Worm (Caenorhabditis elegans) whole organism, young adult: ENCODE data around the gene emb-9.

ENCODE experiments used
- B0035.1 ChIP-seq: sonication (generic microtip); optimal IDR thresholded peaks from 2 replicates; lab custom pipeline; 2016; ENCODE audit warnings: missing genetic modification characterization, mild to moderate bottlenecking, missing compliant biosample characterization, missing genotype, missing genetic modification reagents
- F10E7.11 ChIP-seq: sonication (generic microtip); optimal IDR thresholded peaks from 2 replicates; lab custom pipeline; 2017; ENCODE audit warnings: mild to moderate bottlenecking, missing genetic modification characterization, moderate library complexity, missing compliant biosample characterization
- F22D6.2 ChIP-seq: sonication (generic microtip); optimal IDR thresholded peaks from 2 replicates; lab custom pipeline; 2016; ENCODE audit warnings: mild to moderate bottlenecking, missing genetic modification characterization, missing compliant biosample characterization
- F33H1.4 ChIP-seq: fragments of 200-800 bp; sonication (Bioruptor generic); IDR thresholded peaks from 2 replicates; pipeline ENCODE4 v1.3.6; 2022; ENCODE audit warnings: missing genetic modification reagents, missing genetic modification characterization, missing compliant biosample characterization
- F57C9.4 ChIP-seq: sonication (generic microtip); optimal IDR thresholded peaks from 2 replicates; lab custom pipeline; 2017; ENCODE audit warnings: mild to moderate bottlenecking, missing genetic modification characterization, missing compliant biosample characterization
- Y79H2A.3 ChIP-seq: fragments of 200-800 bp; sonication (Bioruptor generic); conservative IDR thresholded peaks from 2 replicates; pipeline ENCODE4 v1.3.6; 2022; ENCODE audit warnings: missing genetic modification reagents, missing genetic modification characterization, missing compliant biosample characterization
- ZK185.1 ChIP-seq: sonication (generic microtip); optimal IDR thresholded peaks from 2 replicates; lab custom pipeline; 2016; ENCODE audit warnings: mild to moderate bottlenecking, missing genetic modification characterization, missing compliant biosample characterization; ENCODE audit not compliant: poor library complexity, severe bottlenecking
- aptf-3 ChIP-seq: fragments of 200-800 bp; sonication (Bioruptor generic); IDR thresholded peaks from 2 replicates; pipeline ENCODE4 v1.3.6; 2022; ENCODE audit warnings: missing genetic modification characterization, missing compliant biosample characterization
- atf-7 ChIP-seq: sonication (generic microtip); optimal IDR thresholded peaks from 2 replicates; lab custom pipeline; 2017; ENCODE audit warnings: mild to moderate bottlenecking, missing genetic modification characterization, missing compliant biosample characterization
- attf-6 ChIP-seq: fragments of 200-800 bp; sonication (Bioruptor generic); IDR thresholded peaks from 2 replicates; pipeline ENCODE4 v1.3.6; 2022; ENCODE audit warnings: missing genetic modification reagents, missing genetic modification characterization, missing compliant biosample characterization
- cebp-2 ChIP-seq: fragments of 200-800 bp; sonication (Bioruptor generic); IDR thresholded peaks from 2 replicates; pipeline ENCODE4 v1.3.6; 2022; ENCODE audit warnings: missing genetic modification characterization, missing compliant biosample characterization
- ceh-27 ChIP-seq: fragments of 200-800 bp; sonication (Bioruptor generic); optimal IDR thresholded peaks from 2 replicates; lab custom pipeline; 2018; ENCODE audit warnings: mild to moderate bottlenecking, missing genetic modification characterization, moderate library complexity, missing compliant biosample characterization
- die-1 ChIP-seq: sonication (generic microtip); optimal IDR thresholded peaks from 2 replicates; lab custom pipeline; 2016; ENCODE audit warnings: missing genotype, mild to moderate bottlenecking, missing genetic modification characterization, missing compliant biosample characterization
- efl-1 ChIP-seq: fragments of 150-350 bp; optimal IDR thresholded peaks from 2 replicates; lab custom pipeline; 2014; ENCODE audit warnings: missing biosample characterization, missing genetic modification reagents, missing genetic modification characterization
- him-1 ChIP-seq: sonication (generic microtip); optimal IDR thresholded peaks from 2 replicates; lab custom pipeline; 2016; ENCODE audit warnings: missing genotype, missing genetic modification reagents, missing genetic modification characterization, missing compliant biosample characterization
- hlh-12 ChIP-seq: sonication (generic microtip); optimal IDR thresholded peaks from 2 replicates; lab custom pipeline; 2016; ENCODE audit warnings: missing genetic modification characterization, missing compliant biosample characterization
- hmg-1.2 ChIP-seq: fragments of 200-800 bp; sonication (Bioruptor generic); IDR thresholded peaks from 2 replicates; pipeline ENCODE4 v1.3.6; 2022; ENCODE audit warnings: missing genetic modification reagents, missing genetic modification characterization, missing compliant biosample characterization
- let-607 ChIP-seq, 2 experiments: fragments of 200-800 bp in 1 of 2; sonication (Bioruptor generic) in 1 of 2; sonication (generic microtip) in 1 of 2; optimal IDR thresholded peaks; 2 replicates each; lab custom pipeline; 2016 to 2018; ENCODE audit warnings: mild to moderate bottlenecking in 2 of 2, missing compliant biosample characterization in 2 of 2, missing genetic modification characterization in 2 of 2, moderate library complexity in 2 of 2, missing genotype in 1 of 2
- lin-26 ChIP-seq: fragments of 200-800 bp; sonication (Bioruptor generic); IDR thresholded peaks from 2 replicates; pipeline ENCODE4 v1.3.6; 2022; ENCODE audit warnings: missing genetic modification reagents, missing genetic modification characterization, missing compliant biosample characterization
- mcd-1 ChIP-seq: fragments of 200-800 bp; sonication (Bioruptor generic); IDR thresholded peaks from 2 replicates; pipeline ENCODE4 v1.3.6; 2022; ENCODE audit warnings: missing genetic modification reagents, missing genetic modification characterization, missing compliant biosample characterization
- mes-4 ChIP-seq: sonication (generic microtip); optimal IDR thresholded peaks from 2 replicates; lab custom pipeline; 2016; ENCODE audit warnings: missing genotype, missing genetic modification characterization, missing compliant biosample characterization
- nhr-179 ChIP-seq: sonication (generic microtip); optimal IDR thresholded peaks from 2 replicates; lab custom pipeline; 2016; ENCODE audit warnings: mild to moderate bottlenecking, missing genetic modification characterization, missing compliant biosample characterization
- nhr-80 ChIP-seq: sonication (generic microtip); optimal IDR thresholded peaks from 2 replicates; lab custom pipeline; 2016; ENCODE audit warnings: missing genetic modification characterization, missing compliant biosample characterization
- tbx-9 ChIP-seq: sonication (generic microtip); optimal IDR thresholded peaks from 2 replicates; lab custom pipeline; 2016; ENCODE audit warnings: borderline replicate concordance, missing genetic modification characterization, inconsistent platforms, missing compliant biosample characterization
- unc-62 ChIP-seq: fragments of 150-350 bp; optimal IDR thresholded peaks from 2 replicates; lab custom pipeline; 2014; ENCODE audit warnings: missing biosample characterization, missing genetic modification reagents, missing genetic modification characterization
- zfh-2 ChIP-seq: fragments of 200-800 bp; sonication (Bioruptor generic); conservative IDR thresholded peaks from 2 replicates; pipeline ENCODE4 v1.3.6; 2022; ENCODE audit warnings: missing genetic modification reagents, missing genetic modification characterization, missing compliant biosample characterization
- ztf-26 ChIP-seq: sonication (generic microtip); optimal IDR thresholded peaks from 2 replicates; lab custom pipeline; 2017; ENCODE audit warnings: missing genetic modification characterization, missing compliant biosample characterization
- ztf-28 ChIP-seq: fragments of 200-800 bp; sonication (Bioruptor generic); IDR thresholded peaks from 2 replicates; pipeline ENCODE4 v1.3.6; 2022; ENCODE audit warnings: missing genetic modification reagents, missing genetic modification characterization, missing compliant biosample characterization

emb-9 gene

ce11 chrIII:9361228-9361627, 17.0 kb upstream of the emb-9 start, which contains the start of gene flp-25 (continued):
- TF ChIP-seq him-1 (tag; lab: Kevin White, UChicago) (no peak), nhr-80 (tag; lab: Kevin White, UChicago) (no peak), hlh-12 (no peak)
- TF ChIP-seq, all 124 proteins: peak for 0

- TF ChIP-seq cebp-2: no peak
- no peak for TF ChIP-seq ztf-26 (tag; lab: Kevin White, UChicago)
- no peak for TF ChIP-seq nhr-80 (tag; lab: Kevin White, UChicago)
- TF ChIP-seq tbx-9: no peak
- TF ChIP-seq unc-62 (GFP tag; lab: Kevin White, UChicago): no peak
- no peak for TF ChIP-seq aptf-3 (GFP tag; lab: Robert Waterston, UW)
- TF ChIP-seq F57C9.4 (tag; lab: Kevin White, UChicago): no peak
These were observed 14.8 kb upstream of the emb-9 start, which contains the start of gene K04H4.5 for ce11 chrIII:9359060-9359459. TSS of gene K04H4.5 (plus strand) at chrIII:9359360.

ce11 chrIII:9355412-9355969, 11.2 kb upstream of the emb-9 start, which contains the start of gene chtb-1:
TSS of gene chtb-1 (minus strand) at chrIII:9355462.
- no peak for TF ChIP-seq F10E7.11 (tag; lab: Kevin White, UChicago)
- no peak for TF ChIP-seq atf-7 (tag; lab: Kevin White, UChicago)
- TF ChIP-seq ztf-28: 0 out of 2 replicates have a peak, but pooled peaks have one; percentile 5
- TF ChIP-seq zfh-2 (GFP tag; lab: Robert Waterston, UW): peak; percentile 61; the same call in 1 of the 2 replicates

- TF ChIP-seq F33H1.4 (GFP tag; lab: Robert Waterston, UW): no peak
- TF ChIP-seq mcd-1: no peak
- TF ChIP-seq F22D6.2 (tag; lab: Kevin White, UChicago): no peak
- TF ChIP-seq zfh-2 (GFP tag; lab: Robert Waterston, UW): peak; percentile 71
- no peak for TF ChIP-seq efl-1 (GFP tag; lab: Kevin White, UChicago)
- no peak for TF ChIP-seq lin-26 (GFP tag; lab: Robert Waterston, UW)
- no peak for TF ChIP-seq ztf-26 (tag; lab: Kevin White, UChicago)
- TF ChIP-seq B0035.1 (tag; lab: Kevin White, UChicago): no peak
- TF ChIP-seq mes-4: no peak
- TF ChIP-seq aptf-3 (GFP tag; lab: Robert Waterston, UW): no peak
- TF ChIP-seq attf-6 (GFP tag; lab: Robert Waterston, UW): no peak
- TF ChIP-seq nhr-179: no peak
- TF ChIP-seq hmg-1.2 (GFP tag; lab: Robert Waterston, UW): peak; percentile 46; the same call in 1 of the 2 replicates
These were observed 9.6 kb upstream of the emb-9 start for ce11 chrIII:9353814-9354213.

- TF ChIP-seq die-1: no peak
- TF ChIP-seq zfh-2 (GFP tag; lab: Robert Waterston, UW): 0 out of 2 replicates have a peak, but pooled peaks have one; percentile 48
- TF ChIP-seq Y79H2A.3 (GFP tag; lab: Robert Waterston, UW): no peak
- TF ChIP-seq let-607 (tag; optimal IDR thresholded peaks at IDR 0.05; lab: Kevin White, UChicago): no peak
- TF ChIP-seq tbx-9: no peak
- no peak for TF ChIP-seq ceh-27 (GFP tag; lab: Kevin White, UChicago)
- TF ChIP-seq, all 124 proteins: peak for 1
These were observed 2.5 kb upstream of the emb-9 start for ce11 chrIII:9346722-9347121.

- TF ChIP-seq atf-7 (tag; lab: Kevin White, UChicago): no peak
- no peak for TF ChIP-seq ZK185.1 (tag; lab: Kevin White, UChicago)
- TF ChIP-seq ztf-26 (tag; lab: Kevin White, UChicago): no peak
These were observed 1.9 kb upstream of the emb-9 start for ce11 chrIII:9346114-9346513.
